Fruit fly (Drosophila melanogaster) whole organism, embryonic: ENCODE measurements around the gene CG7907.

Experiments
- C15 ChIP-seq: fragments of 200-800 bp; sonication (Bioruptor generic); IDR thresholded peaks from 3 replicates; pipeline ENCODE4 v1.3.6; 2022; ENCODE audit warnings: missing biosample characterization, missing genetic modification characterization
- CG10267 ChIP-seq: fragments of 200-800 bp; sonication (Bioruptor generic); optimal IDR thresholded peaks from 2 replicates; lab custom pipeline; 2018; ENCODE audit warnings: missing biosample characterization, mild to moderate bottlenecking, missing genetic modification characterization, moderate library complexity
- CG11085 ChIP-seq: fragments of 200-800 bp; sonication (Bioruptor generic); IDR thresholded peaks from 2 replicates; pipeline ENCODE4 v1.3.6; 2022; ENCODE audit warnings: missing biosample characterization, missing genetic modification characterization
- CG1233 ChIP-seq: fragments of 200-800 bp; sonication (Bioruptor generic); optimal IDR thresholded peaks from 4 replicates; lab custom pipeline; 2018; ENCODE audit warnings: missing biosample characterization, mild to moderate bottlenecking, missing genetic modification characterization
- CG13123 ChIP-seq: fragments of 200-800 bp; sonication (Bioruptor generic); optimal IDR thresholded peaks from 2 replicates; lab custom pipeline; 2016; ENCODE audit warnings: missing biosample characterization, missing genetic modification characterization
- CG14667 ChIP-seq: fragments of 200-800 bp; sonication (Bioruptor generic); IDR thresholded peaks from 2 replicates; pipeline ENCODE4 v1.3.6; 2022; ENCODE audit warnings: missing biosample characterization, missing genetic modification characterization
- CG1602 ChIP-seq: fragments of 200-800 bp; sonication (Bioruptor generic); optimal IDR thresholded peaks from 3 replicates; lab custom pipeline; 2016; ENCODE audit warnings: missing biosample characterization, missing genetic modification characterization
- CG1603 ChIP-seq: fragments of 200-800 bp; sonication (Bioruptor generic); optimal IDR thresholded peaks from 2 replicates; lab custom pipeline; 2019; ENCODE audit warnings: missing biosample characterization, mild to moderate bottlenecking, missing genetic modification characterization, moderate library complexity
- CG1832 ChIP-seq: fragments of 200-800 bp; sonication (Bioruptor generic); optimal IDR thresholded peaks from 2 replicates; lab custom pipeline; 2017; ENCODE audit warnings: missing biosample characterization, mild to moderate bottlenecking, missing genetic modification characterization, inconsistent platforms
- CG2875 ChIP-seq: fragments of 200-800 bp; sonication (Bioruptor generic); optimal IDR thresholded peaks from 2 replicates; lab custom pipeline; 2017; ENCODE audit warnings: missing biosample characterization, mild to moderate bottlenecking, missing genetic modification characterization, missing genetic modification reagents
- CG31441 ChIP-seq: fragments of 200-800 bp; sonication (Bioruptor generic); IDR thresholded peaks from 2 replicates; pipeline ENCODE4 v1.3.6; 2022; ENCODE audit warnings: missing biosample characterization, missing genetic modification characterization
- CG33213 ChIP-seq: fragments of 200-800 bp; sonication (Bioruptor generic); optimal IDR thresholded peaks from 3 replicates; lab custom pipeline; 2016; ENCODE audit warnings: missing biosample characterization, missing genetic modification characterization
- CG6689 ChIP-seq: fragments of 200-800 bp; sonication (Bioruptor generic); IDR thresholded peaks from 2 replicates; pipeline ENCODE4 v1.3.6; 2022; ENCODE audit warnings: missing biosample characterization, missing genetic modification characterization
- CG7928 ChIP-seq: fragments of 200-800 bp; sonication (Bioruptor generic); optimal IDR thresholded peaks from 2 replicates; lab custom pipeline; 2017; ENCODE audit warnings: missing biosample characterization, mild to moderate bottlenecking, missing genetic modification characterization
- CG9932 ChIP-seq: fragments of 200-800 bp; sonication (Bioruptor generic); IDR thresholded peaks from 2 replicates; pipeline ENCODE4 v1.3.6; 2022; ENCODE audit warnings: missing biosample characterization, missing genetic modification characterization
- CTCF ChIP-seq: fragments of 200-800 bp; sonication (Bioruptor generic); optimal IDR thresholded peaks from 2 replicates; lab custom pipeline; 2017; ENCODE audit warnings: missing biosample characterization, mild to moderate bottlenecking, missing genetic modification characterization, moderate library complexity
- Dad ChIP-seq: fragments of 200-800 bp; sonication (Bioruptor generic); optimal IDR thresholded peaks from 3 replicates; lab custom pipeline; 2016; ENCODE audit warnings: missing biosample characterization, missing genetic modification characterization
- Dip2 ChIP-seq: fragments of 200-800 bp; sonication (Bioruptor generic); IDR thresholded peaks from 2 replicates; pipeline ENCODE4 v1.3.6; 2022; ENCODE audit warnings: missing biosample characterization, missing genetic modification characterization
- Ets97D ChIP-seq: fragments of 200-800 bp; sonication (Bioruptor generic); optimal IDR thresholded peaks from 3 replicates; lab custom pipeline; 2016; ENCODE audit warnings: missing biosample characterization, missing genetic modification characterization
- Fer3 ChIP-seq: fragments of 200-800 bp; sonication (Bioruptor generic); optimal IDR thresholded peaks from 2 replicates; lab custom pipeline; 2018; ENCODE audit warnings: missing biosample characterization, mild to moderate bottlenecking, missing genetic modification characterization, moderate library complexity
- H15 ChIP-seq: fragments of 200-800 bp; sonication (Bioruptor generic); IDR thresholded peaks from 3 replicates; pipeline ENCODE4 v1.3.6; 2022; ENCODE audit warnings: missing biosample characterization, missing genetic modification characterization
- HmgZ ChIP-seq: fragments of 200-800 bp; sonication (Bioruptor generic); optimal IDR thresholded peaks from 2 replicates; lab custom pipeline; 2018; ENCODE audit warnings: missing biosample characterization, mild to moderate bottlenecking, missing genetic modification characterization
- Hmr ChIP-seq: fragments of 200-800 bp; sonication (Bioruptor generic); optimal IDR thresholded peaks from 3 replicates; lab custom pipeline; 2017; ENCODE audit warnings: mild to moderate bottlenecking, missing biosample characterization, missing genetic modification reagents, missing genetic modification characterization
- Hr3 ChIP-seq: fragments of 200-800 bp; sonication (Bioruptor generic); optimal IDR thresholded peaks from 3 replicates; lab custom pipeline; 2016; ENCODE audit warnings: missing biosample characterization, missing genetic modification characterization
- Hr51 ChIP-seq, 2 experiments: fragments of 200-800 bp; sonication (Bioruptor generic); optimal IDR thresholded peaks; 2 replicates in 1 of 2; 3 replicates in 1 of 2; lab custom pipeline; 2016 to 2018; ENCODE audit warnings: missing biosample characterization in 2 of 2, missing genetic modification characterization in 2 of 2, mild to moderate bottlenecking in 1 of 2, moderate library complexity in 1 of 2
- Mes4 ChIP-seq: fragments of 200-800 bp; sonication (Bioruptor generic); optimal IDR thresholded peaks from 2 replicates; lab custom pipeline; 2016; ENCODE audit warnings: missing biosample characterization, missing genetic modification characterization
- NC2β ChIP-seq: fragments of 200-800 bp; sonication (Bioruptor generic); optimal IDR thresholded peaks from 2 replicates; lab custom pipeline; 2016; ENCODE audit warnings: missing biosample characterization, missing genetic modification characterization
- Nf-YB ChIP-seq: fragments of 200-800 bp; sonication (Bioruptor generic); optimal IDR thresholded peaks from 3 replicates; lab custom pipeline; 2019; ENCODE audit warnings: missing biosample characterization, mild to moderate bottlenecking, missing genetic modification characterization, moderate library complexity
- ap ChIP-seq: fragments of 200-800 bp; sonication (Bioruptor generic); IDR thresholded peaks from 2 replicates; pipeline ENCODE4 v1.3.6; 2022; ENCODE audit warnings: missing biosample characterization, missing genetic modification characterization
- bigmax ChIP-seq: fragments of 200-800 bp; sonication (Bioruptor generic); optimal IDR thresholded peaks from 2 replicates; lab custom pipeline; 2018; ENCODE audit warnings: missing biosample characterization, mild to moderate bottlenecking, missing genetic modification characterization
- chif ChIP-seq, 2 experiments: fragments of 200-800 bp; sonication (Bioruptor generic); optimal IDR thresholded peaks; 3 replicates each; lab custom pipeline; 2016; ENCODE audit warnings: missing biosample characterization in 2 of 2, missing genetic modification characterization in 2 of 2
- ci ChIP-seq: fragments of 200-800 bp; sonication (Bioruptor generic); IDR thresholded peaks from 3 replicates; pipeline ENCODE4 v1.3.6; 2022; ENCODE audit warnings: missing biosample characterization, missing genetic modification characterization
- crc ChIP-seq: fragments of 200-800 bp; sonication (Bioruptor generic); optimal IDR thresholded peaks from 2 replicates; lab custom pipeline; 2016; ENCODE audit warnings: missing biosample characterization, missing genetic modification characterization
- grau ChIP-seq: fragments of 200-800 bp; optimal IDR thresholded peaks from 3 replicates; lab custom pipeline; 2019; ENCODE audit warnings: missing biosample characterization, mild to moderate bottlenecking, missing genetic modification characterization, moderate library complexity
- jing ChIP-seq: fragments of 200-800 bp; sonication (Bioruptor generic); optimal IDR thresholded peaks from 2 replicates; lab custom pipeline; 2018; ENCODE audit warnings: missing biosample characterization, mild to moderate bottlenecking, missing genetic modification characterization
- jumu ChIP-seq: fragments of 200-800 bp; sonication (Bioruptor generic); optimal IDR thresholded peaks from 3 replicates; lab custom pipeline; 2016; ENCODE audit warnings: missing biosample characterization, missing genetic modification characterization
- lov ChIP-seq, 2 experiments: fragments of 200-800 bp in 1 of 2; fragments of >200 bp in 1 of 2; sonication (Bioruptor generic) in 1 of 2; IDR thresholded peaks in 1 of 2; optimal IDR thresholded peaks in 1 of 2; 2 replicates in 1 of 2; 3 replicates in 1 of 2; pipeline versions ENCODE4 v1.3.6 to Lab custom; 2017 to 2022; ENCODE audit warnings: missing biosample characterization in 1 of 2, missing genetic modification characterization in 1 of 2
- maf-S ChIP-seq: fragments of 200-800 bp; sonication (Bioruptor generic); optimal IDR thresholded peaks from 2 replicates; lab custom pipeline; 2016; ENCODE audit warnings: missing biosample characterization, missing genetic modification characterization
- mld ChIP-seq: fragments of 200-800 bp; sonication (Bioruptor generic); IDR thresholded peaks from 3 replicates; pipeline ENCODE4 v1.3.6; 2022; ENCODE audit warnings: missing biosample characterization, missing genetic modification characterization; ENCODE audit not compliant: partially characterized antibody
- nom ChIP-seq: fragments of 200-800 bp; sonication (Bioruptor generic); optimal IDR thresholded peaks from 2 replicates; lab custom pipeline; 2017; ENCODE audit warnings: missing biosample characterization, missing genetic modification characterization, mild to moderate bottlenecking, moderate library complexity, missing genetic modification reagents
- pan ChIP-seq, 4 experiments: fragments of >200 bp in 3 of 4; fragments of 200-800 bp in 1 of 4; sonication (Bioruptor generic) in 1 of 4; optimal IDR thresholded peaks in 3 of 4; IDR thresholded peaks in 1 of 4; 2 replicates each; pipeline versions ENCODE4 v1.3.6 to Lab custom; 2017 to 2022; ENCODE audit warnings: missing biosample characterization in 2 of 4, missing genetic modification characterization in 2 of 4, mixed read lengths in 1 of 4
- pum ChIP-seq: fragments of 200-800 bp; sonication (Bioruptor generic); optimal IDR thresholded peaks from 2 replicates; lab custom pipeline; 2016; ENCODE audit warnings: missing biosample characterization, missing genetic modification characterization
- rib ChIP-seq: fragments of 200-800 bp; sonication (Bioruptor generic); IDR thresholded peaks from 2 replicates; pipeline ENCODE4 v1.3.6; 2022; ENCODE audit warnings: missing biosample characterization, missing genetic modification characterization
- salm ChIP-seq: fragments of 200-800 bp; sonication (Bioruptor generic); optimal IDR thresholded peaks from 2 replicates; lab custom pipeline; 2018; ENCODE audit warnings: missing biosample characterization, mild to moderate bottlenecking, missing genetic modification characterization
- sens ChIP-seq: fragments of 200-800 bp; sonication (Bioruptor generic); peaks from one replicate; lab custom pipeline; 2016; ENCODE audit warnings: missing biosample characterization, missing genetic modification characterization
- sima ChIP-seq: fragments of 200-800 bp; sonication (Bioruptor generic); optimal IDR thresholded peaks from 2 replicates; lab custom pipeline; 2016; ENCODE audit warnings: missing biosample characterization, missing genetic modification characterization
- ssp ChIP-seq: fragments of 200-800 bp; sonication (Bioruptor generic); IDR thresholded peaks from 2 replicates; pipeline ENCODE4 v1.3.6; 2022; ENCODE audit warnings: missing biosample characterization, missing genetic modification characterization
- zf30C ChIP-seq: fragments of 200-800 bp; sonication (Bioruptor generic); optimal IDR thresholded peaks from 3 replicates; lab custom pipeline; 2018; ENCODE audit warnings: missing biosample characterization, mild to moderate bottlenecking, missing genetic modification characterization
- zfh2 ChIP-seq: fragments of 200-800 bp; sonication (Bioruptor generic); optimal IDR thresholded peaks from 2 replicates; lab custom pipeline; 2016; ENCODE audit warnings: missing biosample characterization, missing genetic modification characterization

The CG7907 gene

DNA sequence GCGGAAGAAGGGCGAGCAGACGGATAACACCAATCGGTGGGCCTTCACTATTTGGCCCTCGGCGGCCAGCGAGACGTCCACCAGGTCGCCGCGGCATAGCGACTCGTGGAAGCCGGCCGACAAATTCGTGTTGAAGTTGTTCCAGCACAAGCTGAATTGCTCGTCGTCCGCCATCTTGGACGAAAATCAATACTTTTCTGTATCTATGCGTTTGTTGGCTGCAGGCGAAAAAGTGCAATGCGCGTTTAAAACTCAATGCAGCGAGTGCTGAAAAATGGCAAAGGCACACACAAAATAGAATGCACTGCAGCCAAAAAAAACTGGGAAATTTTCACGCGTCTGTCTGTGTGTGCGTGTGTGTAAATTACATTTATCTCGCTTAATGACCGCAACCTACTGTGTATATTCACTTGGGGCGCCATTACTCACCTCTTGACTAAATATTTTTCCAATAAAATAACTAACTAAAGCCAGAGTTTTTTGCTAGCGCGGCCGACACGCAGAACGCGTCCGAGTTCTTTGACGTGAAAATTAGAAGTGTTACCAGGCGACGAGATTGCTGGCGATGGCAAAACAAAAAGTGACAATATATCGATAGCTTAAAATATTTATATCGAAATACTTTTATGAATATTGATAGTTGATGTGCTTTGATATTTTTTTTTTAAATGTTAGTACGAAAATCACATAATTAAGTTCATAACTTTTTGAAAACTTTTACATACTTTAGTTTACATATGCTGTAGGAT lies 26.5 kb upstream of the CG7907 start:
- TF ChIP-seq jing (GFP tag; lab: Kevin White, UChicago) (no peak), CG10267 (tag; lab: Kevin White, UChicago) (peak; percentile 51), CG2875 (GFP tag; lab: Kevin White, UChicago) (no peak), CG1603 (tag; lab: Kevin White, UChicago) (peak; percentile 54), Hmr (GFP tag; lab: Kevin White, UChicago) (no peak), HmgZ (tag; lab: Kevin White, UChicago) (peak; percentile 38), sens (GFP tag; lab: Kevin White, UChicago) (peak; percentile 84), pan (optimal IDR thresholded peaks at IDR 0.05; lab: Kevin White, UChicago) (no peak), pan (GFP tag; optimal IDR thresholded peaks at IDR 0.05 in 1 of 2, IDR thresholded peaks at IDR 0.05 in 1 of 2) (no peak), Hr3 (no peak), bigmax (GFP tag; lab: Kevin White, UChicago) (no peak), ssp (GFP tag; lab: Robert Waterston, UW) (peak; percentile 85), CG7928 (GFP tag; lab: Kevin White, UChicago) (no peak), maf-S (GFP tag; lab: Kevin White, UChicago) (no peak), CG9932 (GFP tag; lab: Robert Waterston, UW) (peak; percentile 33; the same call in 1 of the 2 replicates), lov (optimal IDR thresholded peaks at IDR 0.05; lab: Kevin White, UChicago) (no peak), lov (GFP tag; IDR thresholded peaks at IDR 0.05; lab: Robert Waterston, UW) (0 out of 3 replicates have a peak, but pooled peaks have one; percentile 11), CG11085 (GFP tag; lab: Robert Waterston, UW) (no peak), Fer3 (tag; lab: Kevin White, UChicago) (peak; percentile 3), jumu (GFP tag; lab: Kevin White, UChicago) (no peak), zf30C (GFP tag; lab: Kevin White, UChicago) (peak; percentile 19), ap (no peak), CG1233 (GFP tag; lab: Kevin White, UChicago) (peak; percentile 27), mld (peak; percentile 43; the same call in 1 of the 3 replicates), rib (GFP tag; lab: Robert Waterston, UW) (0 out of 2 replicates have a peak, but pooled peaks have one; percentile 12), CG13123 (GFP tag; lab: Kevin White, UChicago) (no peak), nom (GFP tag; lab: Kevin White, UChicago) (peak; percentile 30), NC2β (GFP tag; lab: Kevin White, UChicago) (no peak), Hr51 (GFP tag; optimal IDR thresholded peaks at IDR 0.05; lab: Kevin White, UChicago) (peak; percentile 6 to 17), grau (tag; lab: Kevin White, UChicago) (peak; percentile 3), Dip2 (no peak), zfh2 (GFP tag; lab: Kevin White, UChicago) (no peak), salm (tag; lab: Kevin White, UChicago) (no peak), crc (GFP tag; lab: Kevin White, UChicago) (no peak), CG31441 (GFP tag; lab: Robert Waterston, UW) (peak; percentile 81), Dad (GFP tag; lab: Kevin White, UChicago) (no peak), sima (GFP tag; lab: Kevin White, UChicago) (no peak), Mes4 (GFP tag; lab: Kevin White, UChicago) (peak; percentile 31), Ets97D (GFP tag; lab: Kevin White, UChicago) (peak; percentile 41), CG33213 (GFP tag; lab: Kevin White, UChicago) (peak; percentile 33), CTCF (GFP tag; lab: Kevin White, UChicago) (no peak), pum (GFP tag; lab: Kevin White, UChicago) (no peak), CG14667 (GFP tag; lab: Robert Waterston, UW) (no peak), CG1602 (GFP tag; lab: Kevin White, UChicago) (no peak), Nf-YB (peak; percentile 71), CG6689 (no peak), C15 (GFP tag; lab: Robert Waterston, UW) (no peak), CG1832 (GFP tag; lab: Kevin White, UChicago) (no peak), H15 (GFP tag; lab: Robert Waterston, UW) (no peak), ci (GFP tag; lab: Robert Waterston, UW) (peak; percentile 38; the same call in 1 of the 3 replicates), chif (GFP tag; optimal IDR thresholded peaks at IDR 0.05; lab: Kevin White, UChicago) (peak in 1 of 2 experiments; percentile 25)
